In the genomic region with DNA sequence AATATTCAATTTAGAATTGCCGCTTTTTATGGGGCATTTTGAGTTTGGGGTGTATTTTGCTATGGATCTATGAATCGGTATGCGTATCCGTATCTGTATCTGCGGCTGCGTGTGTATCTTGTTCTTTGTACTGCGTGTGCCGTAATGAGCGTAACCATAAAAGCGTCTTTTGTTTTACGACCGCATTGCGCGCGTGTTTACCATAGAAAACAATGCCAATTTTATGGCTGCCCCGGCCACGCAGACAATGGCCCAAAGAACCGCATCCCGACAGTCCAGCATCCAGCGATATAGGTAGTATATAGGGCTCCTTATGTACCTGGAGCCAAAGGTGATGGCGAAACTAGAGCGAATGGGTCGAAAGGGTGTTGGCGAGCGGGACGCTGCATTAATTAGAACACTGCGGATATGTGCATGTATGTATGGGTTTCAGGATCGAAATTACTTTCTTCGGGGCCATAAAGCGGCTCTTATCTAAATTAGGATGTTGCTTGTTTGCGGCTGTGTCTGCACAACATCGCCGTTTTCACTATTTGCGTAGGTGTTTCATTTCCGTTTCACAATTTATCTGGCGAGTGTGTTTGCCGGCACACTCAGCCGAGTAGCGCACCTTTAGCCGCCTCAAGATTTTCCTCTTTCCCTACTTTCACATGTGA, we compare ENCODE assay signal across 2 fruit fly cellular contexts.
TF ChIP-seq lines count a peak whose summit lies in the region.

No protein-coding gene starts in this region.

- no peak for TF ChIP-seq CTCF in whole organism, embryonic (GFP tag; optimal IDR thresholded peaks at IDR 0.05; lab: Kevin White, UChicago)

TF ChIP-seq in whole organism, embryonic, 481 proteins besides CTCF, POLR2A, EP300 and RAD21:
- TF ChIP-seq schlank (tag; optimal IDR thresholded peaks at IDR 0.05; lab: Kevin White, UChicago) (peak; percentile 26), Lhr (GFP tag; optimal IDR thresholded peaks at IDR 0.05; lab: Kevin White, UChicago) (no peak), Med (GFP tag; lab: Kevin White, UChicago) (peak; percentile 64), CG7271 (tag; optimal IDR thresholded peaks at IDR 0.05; lab: Kevin White, UChicago) (no peak), D (optimal IDR thresholded peaks at IDR 0.05; lab: Kevin White, UChicago) (peak; percentile 10), D (GFP tag; optimal IDR thresholded peaks at IDR 0.05; lab: Kevin White, UChicago) (no peak), Hmr (GFP tag; optimal IDR thresholded peaks at IDR 0.05; lab: Kevin White, UChicago) (peak; percentile 6), CG17328 (GFP tag; IDR thresholded peaks at IDR 0.05; lab: Robert Waterston, UW) (no peak), CG2678 (tag; optimal IDR thresholded peaks at IDR 0.05; lab: Kevin White, UChicago) (peak; percentile 17), Rfx (GFP tag; IDR thresholded peaks at IDR 0.05; lab: Robert Waterston, UW) (peak; percentile 16; the same call in 1 of the 2 replicates), zen (tag; optimal IDR thresholded peaks at IDR 0.05; lab: Kevin White, UChicago) (peak; percentile 70), CG8290 (GFP tag; optimal IDR thresholded peaks at IDR 0.05; lab: Kevin White, UChicago) (no peak), CG8290 (tag; optimal IDR thresholded peaks at IDR 0.05; lab: Kevin White, UChicago) (peak in 1 of 2 experiments; percentile 59), Xrp1 (GFP tag; IDR thresholded peaks at IDR 0.05; lab: Robert Waterston, UW) (peak; percentile 15; the same call in 1 of the 2 replicates), tll (GFP tag; optimal IDR thresholded peaks at IDR 0.05; lab: Kevin White, UChicago) (peak in 1 of 2 experiments; percentile 51), cad (GFP tag; optimal IDR thresholded peaks at IDR 0.05; lab: Kevin White, UChicago) (peak; percentile 90), prd (optimal IDR thresholded peaks at IDR 0.05; lab: Kevin White, UChicago) (no peak), prd (GFP tag; IDR thresholded peaks at IDR 0.05; lab: Robert Waterston, UW) (0 out of 3 replicates have a peak, but pooled peaks have one; percentile 16), Nf-YB (GFP tag; optimal IDR thresholded peaks at IDR 0.05; lab: Kevin White, UChicago) (no peak), Atf6 (GFP tag; IDR thresholded peaks at IDR 0.05; lab: Robert Waterston, UW) (0 out of 2 replicates have a peak, but pooled peaks have one; percentile 15), CG1603 (tag; optimal IDR thresholded peaks at IDR 0.05; lab: Kevin White, UChicago) (peak; percentile 7), lov (optimal IDR thresholded peaks at IDR 0.05; lab: Kevin White, UChicago) (no peak), lov (GFP tag; IDR thresholded peaks at IDR 0.05; lab: Robert Waterston, UW) (0 out of 3 replicates have a peak, but pooled peaks have one; percentile 38), CG15479 (GFP tag; optimal IDR thresholded peaks at IDR 0.05; lab: Kevin White, UChicago) (peak; percentile 56), CG12071 (GFP tag; optimal IDR thresholded peaks at IDR 0.05; lab: Kevin White, UChicago) (peak; percentile 31), CG42726 (GFP tag; IDR thresholded peaks at IDR 0.05; lab: Robert Waterston, UW; ENCODE audit: partially characterized antibody) (no peak)

TF ChIP-seq in whole organism, prepupa, 60 proteins besides CTCF, POLR2A, EP300 and RAD21:
- peak; percentile 81 for TF ChIP-seq fkh (GFP tag; optimal IDR thresholded peaks at IDR 0.05; lab: Kevin White, UChicago)
- no peak for TF ChIP-seq Gug (GFP tag; IDR thresholded peaks at IDR 0.05; lab: Robert Waterston, UW)
- TF ChIP-seq Eip78C (GFP tag; lab: Kevin White, UChicago): peak; percentile 4
- no peak for TF ChIP-seq cyc (GFP tag; optimal IDR thresholded peaks at IDR 0.05; lab: Kevin White, UChicago)
- TF ChIP-seq Ets21C (GFP tag; optimal IDR thresholded peaks at IDR 0.05; lab: Kevin White, UChicago): no peak
- no peak for TF ChIP-seq CG1621 (tag; optimal IDR thresholded peaks at IDR 0.05; lab: Kevin White, UChicago)
